Fruit fly (Drosophila melanogaster): ENCODE measurements around the gene eIF5B.

eIF5B gene

dm6 chr3L:3397849-3398248 lies 62.9 kb downstream of the eIF5B start (continued):
- TF ChIP-seq CG10431 (GFP tag; optimal IDR thresholded peaks at IDR 0.05) (no peak), CG13775 (GFP tag; optimal IDR thresholded peaks at IDR 0.05) (peak; percentile 5), Xbp1 (GFP tag; optimal IDR thresholded peaks at IDR 0.05) (peak; percentile 9), al (GFP tag; IDR thresholded peaks at IDR 0.05) (no peak), Dip2 (GFP tag; IDR thresholded peaks at IDR 0.05) (no peak), CG9932 (GFP tag; IDR thresholded peaks at IDR 0.05) (no peak), CG3065 (GFP tag; optimal IDR thresholded peaks at IDR 0.05) (no peak), h (optimal IDR thresholded peaks at IDR 0.05) (no peak), hb (GFP tag; IDR thresholded peaks at IDR 0.05; ENCODE audit: partially characterized antibody) (no peak), CG11560 (tag; IDR thresholded peaks at IDR 0.05) (no peak), CG14860 (GFP tag; IDR thresholded peaks at IDR 0.05; ENCODE audit: partially characterized antibody) (no peak), E2f1 (GFP tag; IDR thresholded peaks at IDR 0.05) (no peak), CG11696 (GFP tag; IDR thresholded peaks at IDR 0.05) (no peak), Abd-B (GFP tag; optimal IDR thresholded peaks at IDR 0.05) (no peak), CG34224 (GFP tag; IDR thresholded peaks at IDR 0.05; ENCODE audit: partially characterized antibody) (no peak), CG11247 (GFP tag; IDR thresholded peaks at IDR 0.05) (no peak), cad (GFP tag; optimal IDR thresholded peaks at IDR 0.05) (no peak), gem (tag; optimal IDR thresholded peaks at IDR 0.05) (peak; percentile 30), Ravus (GFP tag; IDR thresholded peaks at IDR 0.05) (no peak), CG34422 (GFP tag; IDR thresholded peaks at IDR 0.05) (no peak), trh (GFP tag; optimal IDR thresholded peaks at IDR 0.05) (no peak), dan (GFP tag; IDR thresholded peaks at IDR 0.05) (no peak), corto (GFP tag; optimal IDR thresholded peaks at IDR 0.05) (peak; percentile 52), hkb (optimal IDR thresholded peaks at IDR 0.05) (no peak), hkb (GFP tag; IDR thresholded peaks at IDR 0.05) (no peak), CG6654 (GFP tag; optimal IDR thresholded peaks at IDR 0.05) (no peak), Side (GFP tag; optimal IDR thresholded peaks at IDR 0.05) (no peak), Ets97D (GFP tag; optimal IDR thresholded peaks at IDR 0.05) (no peak), CG4730 (GFP tag; IDR thresholded peaks at IDR 0.05) (no peak), row (GFP tag; IDR thresholded peaks at IDR 0.05) (no peak; the same call in 2 of the 3 replicates), CG13296 (GFP tag; optimal IDR thresholded peaks at IDR 0.05) (no peak), Camta (GFP tag; optimal IDR thresholded peaks at IDR 0.05) (no peak), CTCF (GFP tag; optimal IDR thresholded peaks at IDR 0.05) (no peak), pb (GFP tag; optimal IDR thresholded peaks at IDR 0.05) (no peak), CG11695 (GFP tag; IDR thresholded peaks at IDR 0.05) (no peak), bowl (GFP tag; IDR thresholded peaks at IDR 0.05) (no peak), NC2α (GFP tag; optimal IDR thresholded peaks at IDR 0.05) (no peak), CG17186 (GFP tag; optimal IDR thresholded peaks at IDR 0.05) (no peak), sisA (GFP tag; IDR thresholded peaks at IDR 0.05) (no peak), CG18764 (GFP tag; optimal IDR thresholded peaks at IDR 0.05) (no peak), zen (tag; optimal IDR thresholded peaks at IDR 0.05) (peak; percentile 28), aop (GFP tag; IDR thresholded peaks at IDR 0.05) (no peak), CoRest (tag; optimal IDR thresholded peaks at IDR 0.05) (no peak), fru (optimal IDR thresholded peaks at IDR 0.05) (no peak), NFAT (GFP tag; IDR thresholded peaks at IDR 0.05) (no peak), CG15601 (tag; optimal IDR thresholded peaks at IDR 0.05) (no peak), CG8478 (optimal IDR thresholded peaks at IDR 0.05) (no peak), CG6175 (GFP tag; IDR thresholded peaks at IDR 0.05) (no peak), CG8290 (GFP tag; optimal IDR thresholded peaks at IDR 0.05) (no peak), CG8290 (tag; optimal IDR thresholded peaks at IDR 0.05) (no peak), CG12219 (GFP tag; optimal IDR thresholded peaks at IDR 0.05) (no peak), cato (GFP tag; optimal IDR thresholded peaks at IDR 0.05; ENCODE audit: borderline replicate concordance) (no peak), Neu2 (GFP tag; optimal IDR thresholded peaks at IDR 0.05; ENCODE audit: borderline replicate concordance) (no peak), H2.0 (GFP tag; IDR thresholded peaks at IDR 0.05) (no peak), CG17385 (GFP tag; optimal IDR thresholded peaks at IDR 0.05) (no peak), CG2116 (GFP tag; optimal IDR thresholded peaks at IDR 0.05) (no peak)
